Worm (Caenorhabditis elegans): ENCODE measurements around the gene nspb-5.

The nspb-5 gene

DNA sequence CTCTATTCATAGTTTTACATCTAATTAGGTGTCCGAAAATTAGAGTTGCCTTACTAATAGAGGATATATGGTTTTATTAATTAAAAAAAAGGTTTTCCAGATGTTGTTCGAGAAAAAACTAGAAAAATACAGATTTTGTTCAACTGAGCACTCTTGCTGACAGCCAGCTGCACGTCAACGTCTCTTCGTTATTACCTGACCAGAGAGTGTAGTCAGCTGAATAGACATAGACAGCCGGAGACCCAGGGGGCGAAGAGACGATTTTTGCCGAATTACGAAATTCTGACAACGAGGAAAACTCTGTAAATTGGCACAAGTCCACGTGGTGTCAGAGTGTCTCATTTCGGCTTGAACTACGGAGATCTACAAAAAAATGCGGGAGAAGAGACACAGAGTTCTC lies 19.8 kb downstream of the nspb-5 start:
- no peak for TF ChIP-seq unc-62 (GFP tag; optimal IDR thresholded peaks at IDR 0.05)

DNA sequence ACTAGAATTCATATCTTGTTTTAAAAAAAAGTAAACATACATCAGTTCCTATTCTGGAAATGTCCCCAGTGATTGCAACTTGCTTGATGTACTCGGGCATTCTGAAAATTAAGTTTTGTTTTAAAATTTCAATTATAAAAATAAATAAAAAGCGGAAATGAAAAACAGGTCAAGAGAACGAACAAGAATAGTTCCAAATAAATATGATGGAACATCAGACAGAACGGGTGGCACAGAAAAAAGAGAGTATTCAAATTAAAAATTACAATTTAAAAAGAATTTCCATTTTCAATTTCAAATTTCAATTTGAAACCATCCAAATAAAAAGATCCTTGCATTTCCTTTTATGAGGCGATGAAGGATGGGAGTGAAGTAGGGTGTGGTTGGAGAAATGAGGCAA lies 22.4 kb downstream of the nspb-5 start, which contains the start of gene C01B10.3:
Gene C01B10.3 (minus strand): TSS at position 101 of the 400 bp plus-strand sequence.
- TF ChIP-seq unc-62 (GFP tag; optimal IDR thresholded peaks at IDR 0.05), result no peak

- no peak for TF ChIP-seq unc-62 (GFP tag; optimal IDR thresholded peaks at IDR 0.05)
Observed at ce11 chrIV:6622142-6622541, 23.3 kb downstream of the nspb-5 start.

DNA sequence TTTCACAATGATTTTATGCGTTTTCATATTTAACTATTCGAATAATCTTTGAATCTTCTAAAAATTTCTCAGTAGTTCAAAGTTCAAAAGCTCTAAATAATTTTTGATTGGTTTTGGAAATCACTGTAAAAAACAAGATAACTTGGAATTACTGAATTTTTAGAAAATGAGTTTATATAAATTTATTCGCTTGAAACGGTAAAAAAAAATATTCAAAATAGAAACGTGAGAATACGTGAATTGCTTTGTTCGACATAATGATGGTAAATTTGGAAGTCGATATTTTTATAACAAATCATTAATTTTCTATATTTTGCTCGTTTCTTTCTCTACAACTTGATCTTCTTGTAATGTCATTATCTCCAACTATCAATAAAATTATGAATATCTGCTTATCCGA lies 24.6 kb downstream of the nspb-5 start, which contains the start of gene C01B10.44:
Gene C01B10.44 (plus strand): TSS at position 301 of the 400 bp plus-strand sequence.
- TF ChIP-seq unc-62 (GFP tag; optimal IDR thresholded peaks at IDR 0.05), result no peak

DNA sequence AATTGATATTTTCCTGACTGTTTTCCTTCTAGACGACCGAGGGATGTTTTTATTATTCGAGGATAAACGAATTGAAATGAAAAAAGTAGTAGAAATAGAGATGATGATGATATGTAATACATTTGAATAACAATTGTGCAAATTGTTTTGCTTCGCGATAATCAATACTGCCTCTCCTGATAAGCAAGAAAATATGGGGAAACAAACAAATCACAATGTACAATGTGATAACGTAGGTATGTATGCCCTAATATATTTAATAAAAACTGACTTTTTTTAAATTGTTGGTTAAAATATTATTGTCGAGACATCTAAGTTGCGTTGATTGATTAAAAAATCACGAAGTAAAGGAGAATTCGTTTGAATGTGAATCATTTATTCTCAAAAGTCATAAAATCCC lies 29.0 kb downstream of the nspb-5 start, which contains the start of gene cest-5.2:
Gene cest-5.2 (minus strand): TSS at position 128 of the 400 bp plus-strand sequence.
- TF ChIP-seq unc-62 (GFP tag; optimal IDR thresholded peaks at IDR 0.05), result no peak

DNA sequence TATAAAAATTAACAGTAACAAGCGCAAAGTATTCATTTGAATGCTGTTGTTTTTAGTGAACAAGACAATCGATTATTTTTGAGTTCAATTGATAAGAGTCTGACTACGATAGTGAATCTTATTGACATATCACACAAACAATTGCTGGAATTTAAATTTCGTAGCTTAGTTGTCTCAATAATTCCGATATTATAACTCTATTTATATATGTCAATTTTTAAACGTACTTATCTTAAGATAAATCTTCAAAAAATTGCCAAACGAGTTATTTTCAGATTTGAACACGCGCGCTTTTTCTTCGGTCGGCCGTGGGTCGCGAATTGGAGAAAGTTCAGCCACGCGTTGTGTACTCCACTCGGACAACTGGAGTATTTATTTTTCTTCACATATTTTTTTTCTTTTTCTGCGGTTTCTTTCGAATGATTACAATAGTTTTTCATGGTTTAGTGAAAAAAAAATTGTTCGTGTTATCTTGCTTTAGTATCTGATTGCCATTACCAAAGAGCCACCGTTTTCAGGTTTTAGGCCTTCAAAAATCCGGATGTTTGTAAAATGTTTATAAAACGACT lies 32.9 kb downstream of the nspb-5 start, which contains the start of the genes cest-5.1 and C01B10.9:
Gene cest-5.1 (minus strand): TSS at position 51 of the 569 bp plus-strand sequence.
Gene C01B10.9 (plus strand): TSS at position 519 of the 569 bp plus-strand sequence.
- TF ChIP-seq unc-62 (GFP tag; optimal IDR thresholded peaks at IDR 0.05), result no peak

DNA sequence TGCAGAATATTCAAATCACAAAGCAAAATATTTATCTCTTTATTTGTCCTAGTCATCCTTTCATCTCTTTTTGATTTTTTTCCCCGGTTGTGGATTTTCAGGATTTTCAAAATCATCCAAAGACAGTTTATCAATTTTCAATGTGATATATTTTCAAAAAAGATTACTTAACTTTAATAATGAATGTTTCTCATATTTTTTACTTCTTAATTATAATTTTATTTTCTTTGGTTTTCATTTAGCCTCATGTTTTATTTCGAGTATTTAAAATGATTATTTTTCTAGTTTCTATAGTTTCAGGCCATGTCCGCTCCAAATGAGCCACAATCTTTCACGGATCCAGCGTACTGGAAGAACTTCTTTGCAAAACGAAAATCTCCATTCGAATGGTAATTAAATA lies 35.9 kb downstream of the nspb-5 start, which contains the start of gene metl-13:
Gene metl-13 (plus strand): TSS at position 301 of the 400 bp plus-strand sequence.
- TF ChIP-seq unc-62 (GFP tag; optimal IDR thresholded peaks at IDR 0.05), result no peak

- TF ChIP-seq unc-62 (GFP tag; optimal IDR thresholded peaks at IDR 0.05), result no peak
Observed at ce11 chrIV:6638256-6638655, 39.4 kb downstream of the nspb-5 start, which contains the start of gene C01B10.7. Gene C01B10.7, plus strand, starts transcription at chrIV:6638556.

DNA sequence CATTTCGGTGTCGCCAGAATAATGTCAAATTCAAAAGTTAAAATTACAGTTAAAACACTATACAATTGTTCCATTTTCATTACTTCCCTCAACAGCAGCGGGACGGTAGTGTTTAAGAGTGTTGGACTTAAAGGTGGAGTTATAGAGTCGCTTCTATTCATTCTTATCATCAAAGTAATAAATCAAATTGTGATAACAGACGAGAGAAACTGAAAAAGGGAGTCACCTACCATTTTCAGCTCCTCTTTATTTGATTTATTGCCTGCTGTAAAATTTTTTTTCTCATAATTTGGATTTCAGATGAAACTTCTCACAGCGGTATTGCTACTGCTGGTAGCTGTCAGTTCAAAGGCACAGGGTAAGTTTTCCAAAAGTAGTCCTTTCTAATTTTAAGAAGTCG lies 41.0 kb downstream of the nspb-5 start, which contains the start of gene C01B10.6:
Gene C01B10.6 (plus strand): TSS at position 301 of the 400 bp plus-strand sequence.
- TF ChIP-seq unc-62 (GFP tag; optimal IDR thresholded peaks at IDR 0.05), result no peak

ce11 chrIV:6645867-6646655 lies 47.2 kb downstream of the nspb-5 start, which contains the start of gene hil-7:
Gene hil-7, plus strand, starts transcription at chrIV:6646312.
- no peak for TF ChIP-seq unc-62 (GFP tag; optimal IDR thresholded peaks at IDR 0.05)

DNA sequence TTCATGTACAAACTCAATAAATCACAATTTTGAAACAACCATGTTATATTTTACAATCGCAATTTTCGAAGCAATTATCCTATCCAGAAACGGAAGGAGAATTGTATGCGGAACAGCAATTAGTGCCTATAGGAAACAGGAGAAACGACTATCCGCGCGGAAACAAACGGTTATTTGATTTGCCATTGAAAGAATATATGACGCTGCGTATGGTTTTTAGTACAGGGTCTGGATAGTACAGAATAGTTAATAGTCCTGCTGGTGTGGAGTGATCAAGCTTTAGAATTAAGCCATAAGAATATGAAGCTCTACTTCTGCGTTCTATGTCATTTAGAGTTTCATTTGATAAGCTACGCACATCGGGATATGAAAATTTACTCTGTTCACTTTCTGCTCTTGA lies 48.1 kb downstream of the nspb-5 start:
- TF ChIP-seq unc-62 (GFP tag; optimal IDR thresholded peaks at IDR 0.05), result no peak

DNA sequence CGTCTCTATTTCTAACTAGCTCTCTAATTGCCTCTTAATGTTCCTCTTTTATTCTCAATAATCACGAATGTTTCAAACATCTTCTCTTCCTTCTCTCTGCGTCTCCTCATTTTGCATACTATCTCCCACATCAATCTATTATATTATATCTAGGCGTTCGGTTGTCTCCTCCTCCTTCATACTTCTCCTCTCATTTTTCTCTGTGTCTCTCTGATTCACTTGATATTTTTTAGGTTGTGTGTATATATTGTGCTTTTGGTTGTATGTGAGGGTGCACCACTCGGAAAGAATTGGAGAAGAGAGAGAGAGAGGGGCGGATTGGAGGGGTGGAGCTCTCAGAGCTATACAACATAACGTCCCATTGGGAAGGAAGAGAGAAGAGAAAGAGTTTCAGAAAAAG lies 49.8 kb downstream of the nspb-5 start:
- TF ChIP-seq unc-62 (GFP tag; optimal IDR thresholded peaks at IDR 0.05), result no peak
